Worm (Caenorhabditis elegans) whole organism, mixed stage, embryonic: Measurements from ENCODE around the gene ceh-23.

Experiments used
- blmp-1 ChIP-seq: fragments of 150-350 bp; optimal IDR thresholded peaks from 2 replicates; lab custom pipeline; 2014; ENCODE audit warnings: missing biosample characterization, missing genetic modification characterization
- elt-3 ChIP-seq: fragments of 150-350 bp; optimal IDR thresholded peaks from 2 replicates; lab custom pipeline; 2014; ENCODE audit warnings: missing biosample characterization, missing genetic modification characterization
- mep-1 ChIP-seq: fragments of 150-350 bp; optimal IDR thresholded peaks from 2 replicates; lab custom pipeline; 2017; ENCODE audit warnings: missing biosample characterization, missing genetic modification reagents, missing genetic modification characterization, inconsistent platforms
- nhr-76 ChIP-seq: sonication (generic microtip); optimal IDR thresholded peaks from 2 replicates; lab custom pipeline; 2017; ENCODE audit warnings: missing biosample characterization, missing genetic modification characterization
- pha-4 ChIP-seq: fragments of 150-350 bp; optimal IDR thresholded peaks from 2 replicates; lab custom pipeline; 2018; ENCODE audit warnings: missing biosample characterization, missing genetic modification reagents, missing genetic modification characterization
- ztf-11 ChIP-seq: fragments of 150-350 bp; optimal IDR thresholded peaks from 2 replicates; lab custom pipeline; 2014; ENCODE audit warnings: missing biosample characterization, missing genetic modification characterization

DNA sequence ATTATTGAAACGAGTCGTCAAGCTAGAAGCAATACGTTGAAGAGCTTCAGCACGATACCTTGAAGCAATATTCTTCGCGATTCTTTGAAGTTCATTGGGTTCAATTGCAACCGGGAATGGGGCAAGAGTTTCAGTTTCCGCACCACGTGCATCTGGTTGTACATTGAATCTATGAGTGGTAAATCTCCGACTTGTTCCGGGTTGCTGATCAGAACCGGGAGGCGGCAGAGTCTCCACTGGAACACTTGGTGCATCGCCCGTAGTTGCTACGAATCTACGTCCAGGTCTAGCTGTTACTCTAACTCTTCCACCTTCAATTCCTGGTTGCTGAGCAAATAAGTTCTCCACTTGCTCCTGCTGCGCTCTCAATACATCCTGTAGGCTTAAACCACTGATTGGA lies 49.6 kb downstream of the ceh-23 start:
- TF ChIP-seq mep-1 (tag; lab: Kevin White, UChicago): no peak
- no peak for TF ChIP-seq elt-3
- no peak for TF ChIP-seq pha-4 (tag; lab: Kevin White, UChicago)
- TF ChIP-seq ztf-11 (tag; lab: Kevin White, UChicago): no peak
- TF ChIP-seq blmp-1 (tag; lab: Kevin White, UChicago): no peak
- TF ChIP-seq nhr-76: no peak
